Worm (Caenorhabditis elegans) whole organism, L4 larva: ENCODE results near the gene cit-1.2.

ENCODE experiments used
- D1046.2 ChIP-seq: fragments of 200-800 bp; sonication (Bioruptor generic); IDR thresholded peaks from 2 replicates; pipeline ENCODE4 v1.3.6; 2022; ENCODE audit warnings: missing genetic modification characterization, missing compliant biosample characterization
- Y48G9A.11 ChIP-seq: fragments of 200-800 bp; sonication (Bioruptor generic); IDR thresholded peaks from 2 replicates; pipeline ENCODE4 v1.3.6; 2022; ENCODE audit warnings: missing genetic modification reagents, missing genetic modification characterization, missing compliant biosample characterization
- Y5F2A.4 ChIP-seq: fragments of 200-800 bp; sonication (Bioruptor generic); optimal IDR thresholded peaks from 2 replicates; lab custom pipeline; 2018; ENCODE audit warnings: mild to moderate bottlenecking, missing genetic modification characterization, missing compliant biosample characterization
- Y75B8A.6 ChIP-seq: fragments of 200-800 bp; sonication (Bioruptor generic); IDR thresholded peaks from 2 replicates; pipeline ENCODE4 v1.3.6; 2022; ENCODE audit warnings: missing genetic modification reagents, missing genetic modification characterization, missing compliant biosample characterization
- aha-1 ChIP-seq: fragments of 150-350 bp; peaks from one replicate; lab custom pipeline; 2014; ENCODE audit warnings: missing biosample characterization, missing genetic modification characterization
- attf-4 ChIP-seq: sonication (generic microtip); optimal IDR thresholded peaks from 3 replicates; lab custom pipeline; 2017; ENCODE audit warnings: missing biosample characterization, missing genetic modification characterization
- ceh-62 ChIP-seq: sonication (generic microtip); optimal IDR thresholded peaks from 2 replicates; lab custom pipeline; 2017; ENCODE audit warnings: missing biosample characterization, missing genetic modification characterization
- ceh-82 ChIP-seq: sonication (generic microtip); optimal IDR thresholded peaks from 2 replicates; lab custom pipeline; 2017; ENCODE audit warnings: missing biosample characterization, missing genetic modification characterization
- cey-2 ChIP-seq: sonication (generic microtip); optimal IDR thresholded peaks from 3 replicates; lab custom pipeline; 2017; ENCODE audit warnings: missing genetic modification characterization, mild to moderate bottlenecking, missing compliant biosample characterization, antibody characterized with exemption, borderline replicate concordance; ENCODE audit not compliant: insufficient read depth
- ctbp-1 ChIP-seq: fragments of 200-800 bp; sonication (Bioruptor generic); IDR thresholded peaks from 2 replicates; pipeline ENCODE4 v1.3.6; 2022; ENCODE audit warnings: missing genetic modification reagents, missing genetic modification characterization, missing compliant biosample characterization
- daf-12 ChIP-seq: fragments of 150-350 bp; optimal IDR thresholded peaks from 2 replicates; lab custom pipeline; 2014; ENCODE audit warnings: missing biosample characterization, missing genetic modification reagents, missing genetic modification characterization
- daf-19 ChIP-seq: fragments of 200-800 bp; sonication (Bioruptor generic); conservative IDR thresholded peaks from 2 replicates; pipeline ENCODE4 v1.3.6; 2022; ENCODE audit warnings: missing genetic modification characterization, missing compliant biosample characterization
- daf-8 ChIP-seq: fragments of 200-800 bp; sonication (Bioruptor generic); IDR thresholded peaks from 2 replicates; pipeline ENCODE4 v1.3.6; 2022; ENCODE audit warnings: missing genetic modification characterization, missing compliant biosample characterization
- dmd-6 ChIP-seq: fragments of 200-800 bp; sonication (Bioruptor generic); IDR thresholded peaks from 2 replicates; pipeline ENCODE4 v1.3.6; 2022; ENCODE audit warnings: missing genetic modification reagents, missing genetic modification characterization, missing compliant biosample characterization
- dmd-8 ChIP-seq: fragments of 200-800 bp; sonication (Bioruptor generic); IDR thresholded peaks from 2 replicates; pipeline ENCODE4 v1.3.6; 2022; ENCODE audit warnings: missing genetic modification characterization, missing compliant biosample characterization
- dmd-9 ChIP-seq: fragments of 200-800 bp; sonication (Bioruptor generic); IDR thresholded peaks from 2 replicates; pipeline ENCODE4 v1.3.6; 2022; ENCODE audit warnings: missing genetic modification reagents, missing genetic modification characterization, missing compliant biosample characterization
- dpl-1 ChIP-seq: fragments of 150-350 bp; optimal IDR thresholded peaks from 2 replicates; lab custom pipeline; 2014; ENCODE audit warnings: missing biosample characterization, missing genetic modification reagents, missing genetic modification characterization
- dve-1 ChIP-seq: sonication (generic microtip); optimal IDR thresholded peaks from 2 replicates; lab custom pipeline; 2017; ENCODE audit warnings: antibody characterized with exemption, mild to moderate bottlenecking, missing genetic modification characterization, missing compliant biosample characterization; ENCODE audit not compliant: insufficient read depth
- egl-27 ChIP-seq: sonication (generic microtip); optimal IDR thresholded peaks from 3 replicates; lab custom pipeline; 2017; ENCODE audit warnings: missing biosample characterization, missing genetic modification reagents, missing genetic modification characterization
- fos-1 ChIP-seq: fragments of 150-350 bp; optimal IDR thresholded peaks from 2 replicates; lab custom pipeline; 2014; ENCODE audit warnings: missing biosample characterization, missing genetic modification characterization
- lim-7 ChIP-seq: fragments of 200-800 bp; sonication (Bioruptor generic); IDR thresholded peaks from 2 replicates; pipeline ENCODE4 v1.3.6; 2022; ENCODE audit warnings: missing genetic modification characterization, missing compliant biosample characterization
- lin-15B ChIP-seq: fragments of 150-350 bp; sonication (generic microtip); optimal IDR thresholded peaks from 3 replicates; lab custom pipeline; 2014; ENCODE audit warnings: missing biosample characterization, missing genetic modification characterization
- lin-29 ChIP-seq: fragments of 200-800 bp; sonication (Bioruptor generic); IDR thresholded peaks from 2 replicates; pipeline ENCODE4 v1.3.6; 2022; ENCODE audit warnings: missing genetic modification reagents, missing genetic modification characterization, missing compliant biosample characterization
- lin-39 ChIP-seq: fragments of 150-350 bp; optimal IDR thresholded peaks from 2 replicates; lab custom pipeline; 2014; ENCODE audit warnings: missing biosample characterization, missing genetic modification reagents, missing genetic modification characterization
- madf-9 ChIP-seq: fragments of 200-800 bp; sonication (Bioruptor generic); conservative IDR thresholded peaks from 2 replicates; pipeline ENCODE4 v1.3.6; 2022; ENCODE audit warnings: missing genetic modification reagents, missing genetic modification characterization, missing compliant biosample characterization
- mdl-1 ChIP-seq, 2 experiments: fragments of 150-350 bp in 1 of 2; sonication (generic microtip) in 1 of 2; optimal IDR thresholded peaks; 2 replicates each; lab custom pipeline; 2014 to 2017; ENCODE audit warnings: missing biosample characterization in 2 of 2, missing genetic modification characterization in 2 of 2
- mdt-29 ChIP-seq: fragments of 200-800 bp; sonication (Bioruptor generic); IDR thresholded peaks from 2 replicates; pipeline ENCODE4 v1.3.6; 2022; ENCODE audit warnings: missing genetic modification reagents, missing genetic modification characterization, missing compliant biosample characterization
- mep-1 ChIP-seq: fragments of 150-350 bp; sonication (generic microtip); optimal IDR thresholded peaks from 3 replicates; lab custom pipeline; 2014; ENCODE audit warnings: missing biosample characterization, missing genetic modification characterization
- mxl-2 ChIP-seq: fragments of 200-800 bp; sonication (Bioruptor generic); conservative IDR thresholded peaks from 2 replicates; pipeline ENCODE4 v1.3.6; 2022; ENCODE audit warnings: missing genetic modification reagents, missing genetic modification characterization, missing compliant biosample characterization
- mxl-3 ChIP-seq: fragments of 200-800 bp; sonication (Bioruptor generic); optimal IDR thresholded peaks from 2 replicates; lab custom pipeline; 2018; ENCODE audit warnings: mild to moderate bottlenecking, missing genetic modification characterization, missing compliant biosample characterization
- nhr-11 ChIP-seq: fragments of 150-350 bp; optimal IDR thresholded peaks from 2 replicates; lab custom pipeline; 2014; ENCODE audit warnings: missing biosample characterization, missing genetic modification characterization
- nhr-237 ChIP-seq: sonication (generic microtip); optimal IDR thresholded peaks from 2 replicates; lab custom pipeline; 2017; ENCODE audit warnings: missing biosample characterization, missing genetic modification characterization
- nhr-25 ChIP-seq: sonication (generic microtip); optimal IDR thresholded peaks from 2 replicates; lab custom pipeline; 2017; ENCODE audit warnings: missing genetic modification characterization, mild to moderate bottlenecking, missing compliant biosample characterization, antibody characterized with exemption, moderate library complexity, borderline replicate concordance; ENCODE audit not compliant: insufficient read depth
- nhr-28 ChIP-seq: fragments of 150-350 bp; optimal IDR thresholded peaks from 2 replicates; lab custom pipeline; 2014; ENCODE audit warnings: missing biosample characterization, missing genetic modification characterization
- nhr-41 ChIP-seq: fragments of 200-800 bp; sonication (Bioruptor generic); IDR thresholded peaks from 2 replicates; pipeline ENCODE4 v1.3.6; 2022; ENCODE audit warnings: missing genetic modification reagents, missing genetic modification characterization, missing compliant biosample characterization
- nhr-42 ChIP-seq: fragments of 200-800 bp; sonication (Bioruptor generic); IDR thresholded peaks from 2 replicates; pipeline ENCODE4 v1.3.6; 2022; ENCODE audit warnings: missing genetic modification characterization, missing compliant biosample characterization
- nhr-6 ChIP-seq: fragments of 150-350 bp; optimal IDR thresholded peaks from 2 replicates; lab custom pipeline; 2014; ENCODE audit warnings: missing biosample characterization, missing genetic modification characterization
- nhr-76 ChIP-seq: fragments of 150-350 bp; optimal IDR thresholded peaks from 2 replicates; lab custom pipeline; 2014; ENCODE audit warnings: missing biosample characterization, missing genetic modification characterization
- rbr-2 ChIP-seq: sonication (generic microtip); optimal IDR thresholded peaks from 2 replicates; lab custom pipeline; 2016; ENCODE audit warnings: missing genotype, missing genetic modification characterization, missing compliant biosample characterization
- sdz-12 ChIP-seq: fragments of 200-800 bp; sonication (Bioruptor generic); optimal IDR thresholded peaks from 2 replicates; lab custom pipeline; 2018; ENCODE audit warnings: mild to moderate bottlenecking, missing genetic modification characterization, missing compliant biosample characterization
- skn-1 ChIP-seq: fragments of 150-350 bp; optimal IDR thresholded peaks from 2 replicates; lab custom pipeline; 2014; ENCODE audit warnings: missing biosample characterization, missing genetic modification characterization
- snpc-1.2 ChIP-seq: fragments of 200-800 bp; sonication (Bioruptor generic); IDR thresholded peaks from 2 replicates; pipeline ENCODE4 v1.3.6; 2022; ENCODE audit warnings: missing genetic modification reagents, missing genetic modification characterization, missing compliant biosample characterization
- spr-1 ChIP-seq: sonication (generic microtip); optimal IDR thresholded peaks from 2 replicates; lab custom pipeline; 2016; ENCODE audit warnings: mild to moderate bottlenecking, missing genetic modification characterization, missing compliant biosample characterization
- spr-3 ChIP-seq: fragments of 200-800 bp; sonication (Bioruptor generic); optimal IDR thresholded peaks from 2 replicates; lab custom pipeline; 2018; ENCODE audit warnings: mild to moderate bottlenecking, missing genetic modification characterization, missing compliant biosample characterization
- vab-7 ChIP-seq: fragments of 200-800 bp; sonication (Bioruptor generic); IDR thresholded peaks from 2 replicates; pipeline ENCODE4 v1.3.6; 2022; ENCODE audit warnings: missing genetic modification reagents, missing genetic modification characterization, missing compliant biosample characterization
- zfp-2 ChIP-seq: sonication (generic microtip); optimal IDR thresholded peaks from 2 replicates; lab custom pipeline; 2016; ENCODE audit warnings: mild to moderate bottlenecking, missing genetic modification characterization, missing compliant biosample characterization
- zip-11 ChIP-seq: fragments of 200-800 bp; sonication (Bioruptor generic); IDR thresholded peaks from 2 replicates; pipeline ENCODE4 v1.3.6; 2022; ENCODE audit warnings: missing genetic modification characterization, missing compliant biosample characterization
- zip-2 ChIP-seq: fragments of 150-350 bp; optimal IDR thresholded peaks from 2 replicates; lab custom pipeline; 2014; ENCODE audit warnings: missing biosample characterization, missing genetic modification characterization
- ztf-7 ChIP-seq: fragments of 150-350 bp; optimal IDR thresholded peaks from 2 replicates; lab custom pipeline; 2014; ENCODE audit warnings: missing biosample characterization, missing genetic modification characterization

The cit-1.2 gene

ce11 chrIII:7973968-7974607 lies 36.5 kb upstream of the cit-1.2 start (continued):
- TF ChIP-seq ctbp-1 (0 out of 2 replicates have a peak, but pooled peaks have one; percentile 7), rbr-2 (tag; lab: Kevin White, UChicago) (no peak), mdl-1 (tag; optimal IDR thresholded peaks at IDR 0.05; lab: Kevin White, UChicago) (peak in 1 of 2 experiments; percentile 26), skn-1 (tag; lab: Kevin White, UChicago) (no peak), sdz-12 (GFP tag; lab: Kevin White, UChicago) (no peak), dmd-6 (GFP tag; lab: Robert Waterston, UW) (peak; percentile 32; the same call in 1 of the 2 replicates), nhr-41 (GFP tag; lab: Robert Waterston, UW) (no peak), mxl-2 (GFP tag; lab: Robert Waterston, UW) (no peak), Y5F2A.4 (GFP tag; lab: Kevin White, UChicago) (no peak), lin-29 (GFP tag; lab: Robert Waterston, UW) (no peak), nhr-28 (tag; lab: Kevin White, UChicago) (peak; percentile 48), daf-12 (tag; lab: Kevin White, UChicago) (no peak), daf-8 (GFP tag; lab: Robert Waterston, UW) (no peak), dpl-1 (no peak), lin-39 (tag; lab: Kevin White, UChicago) (no peak)

- no peak for TF ChIP-seq ceh-82
- 0 out of 2 replicates have a peak, but pooled peaks have one; percentile 12 for TF ChIP-seq mdt-29 (GFP tag; lab: Robert Waterston, UW)
- no peak for TF ChIP-seq attf-4 (tag; lab: Kevin White, UChicago)
- TF ChIP-seq dmd-9 (GFP tag; lab: Robert Waterston, UW): no peak
- no peak for TF ChIP-seq egl-27 (tag; lab: Kevin White, UChicago)
- no peak for TF ChIP-seq nhr-237 (tag; lab: Kevin White, UChicago)
- TF ChIP-seq vab-7 (GFP tag; lab: Robert Waterston, UW): 0 out of 2 replicates have a peak, but pooled peaks have one; percentile 23
- 0 out of 2 replicates have a peak, but pooled peaks have one; percentile 39 for TF ChIP-seq dmd-8 (GFP tag; lab: Robert Waterston, UW)
- TF ChIP-seq mxl-3 (GFP tag; lab: Kevin White, UChicago): no peak
- TF ChIP-seq zip-11: no peak
- no peak; the same call in 1 of the 2 replicates for TF ChIP-seq snpc-1.2 (GFP tag; lab: Robert Waterston, UW)
- TF ChIP-seq nhr-6 (tag; lab: Kevin White, UChicago): no peak
- no peak for TF ChIP-seq lim-7 (GFP tag; lab: Robert Waterston, UW)
- no peak for TF ChIP-seq zip-2 (tag; lab: Kevin White, UChicago)
- TF ChIP-seq skn-1 (tag; lab: Kevin White, UChicago): no peak
- no peak for TF ChIP-seq nhr-76 (tag; lab: Kevin White, UChicago)
- TF ChIP-seq nhr-25 (tag; lab: Kevin White, UChicago): no peak
- no peak for TF ChIP-seq lin-15B (tag; lab: Kevin White, UChicago)
- no peak for TF ChIP-seq dmd-6 (GFP tag; lab: Robert Waterston, UW)
- TF ChIP-seq daf-8 (GFP tag; lab: Robert Waterston, UW): no peak
- no peak for TF ChIP-seq aha-1 (tag; lab: Kevin White, UChicago)
- no peak for TF ChIP-seq daf-19 (GFP tag; lab: Robert Waterston, UW)
- no peak for TF ChIP-seq D1046.2 (GFP tag; lab: Robert Waterston, UW)
- TF ChIP-seq Y48G9A.11 (GFP tag; lab: Robert Waterston, UW): no peak
- no peak for TF ChIP-seq fos-1 (tag; lab: Kevin White, UChicago)
- no peak for TF ChIP-seq ctbp-1
- no peak for TF ChIP-seq zfp-2 (tag; lab: Kevin White, UChicago)
- TF ChIP-seq ceh-62 (tag; lab: Kevin White, UChicago): no peak
- TF ChIP-seq madf-9: no peak
- no peak for TF ChIP-seq mdl-1 (tag; optimal IDR thresholded peaks at IDR 0.05; lab: Kevin White, UChicago)
- peak; percentile 67; the same call in 1 of the 2 replicates for TF ChIP-seq nhr-42 (GFP tag; lab: Robert Waterston, UW)
- TF ChIP-seq ztf-7 (tag; lab: Kevin White, UChicago): no peak
- no peak for TF ChIP-seq spr-1
- TF ChIP-seq lin-39 (tag; lab: Kevin White, UChicago): no peak
- no peak for TF ChIP-seq nhr-11 (tag; lab: Kevin White, UChicago)
- peak; percentile 19 for TF ChIP-seq dve-1
- no peak for TF ChIP-seq spr-3 (GFP tag; lab: Kevin White, UChicago)
- no peak for TF ChIP-seq cey-2 (tag; lab: Kevin White, UChicago)
- 0 out of 2 replicates have a peak, but pooled peaks have one; percentile 53 for TF ChIP-seq Y75B8A.6 (GFP tag; lab: Robert Waterston, UW)
- TF ChIP-seq mep-1: peak; percentile 1
These were observed 33.3 kb upstream of the cit-1.2 start for ce11 chrIII:7977224-7977623.
